Fruit fly (Drosophila melanogaster) whole organism, embryonic: ENCODE data around the gene mRpL12.

ENCODE experiments used
- CG12769 ChIP-seq: fragments of 200-800 bp; sonication (Bioruptor generic); optimal IDR thresholded peaks from 2 replicates; lab custom pipeline; 2019; ENCODE audit warnings: missing biosample characterization, mild to moderate bottlenecking, missing genetic modification characterization, moderate library complexity
- CG13624 ChIP-seq: fragments of 200-800 bp; sonication (Bioruptor generic); optimal IDR thresholded peaks from 2 replicates; lab custom pipeline; 2016; ENCODE audit warnings: missing biosample characterization, missing genetic modification characterization
- CG6813 ChIP-seq: fragments of 200-800 bp; sonication (Bioruptor generic); optimal IDR thresholded peaks from 2 replicates; lab custom pipeline; 2017; ENCODE audit warnings: missing biosample characterization, missing genetic modification characterization, mild to moderate bottlenecking, moderate library complexity, missing genetic modification reagents
- CG8359 ChIP-seq: fragments of 200-800 bp; sonication (Bioruptor generic); optimal IDR thresholded peaks from 2 replicates; lab custom pipeline; 2017; ENCODE audit warnings: missing biosample characterization, mild to moderate bottlenecking, missing genetic modification characterization, borderline replicate concordance
- HHEX ChIP-seq: fragments of 200-800 bp; sonication (Bioruptor generic); optimal IDR thresholded peaks from 3 replicates; lab custom pipeline; 2017; ENCODE audit warnings: missing biosample characterization, mild to moderate bottlenecking, missing genetic modification characterization, missing genetic modification reagents
- kay ChIP-seq: fragments of 200-800 bp; sonication (Bioruptor generic); optimal IDR thresholded peaks from 2 replicates; lab custom pipeline; 2016; ENCODE audit warnings: missing biosample characterization, missing genetic modification characterization
- shn ChIP-seq: fragments of 200-800 bp; sonication (Bioruptor generic); optimal IDR thresholded peaks from 3 replicates; lab custom pipeline; 2016; ENCODE audit warnings: missing biosample characterization, missing genetic modification characterization
- toy ChIP-seq: fragments of 200-800 bp; sonication (Bioruptor generic); IDR thresholded peaks from 2 replicates; pipeline ENCODE4 v1.3.6; 2022; ENCODE audit warnings: missing biosample characterization, missing genetic modification characterization
- tx ChIP-seq: fragments of 200-800 bp; sonication (Bioruptor generic); optimal IDR thresholded peaks from 2 replicates; lab custom pipeline; 2016; ENCODE audit warnings: missing biosample characterization, missing genetic modification characterization

DNA sequence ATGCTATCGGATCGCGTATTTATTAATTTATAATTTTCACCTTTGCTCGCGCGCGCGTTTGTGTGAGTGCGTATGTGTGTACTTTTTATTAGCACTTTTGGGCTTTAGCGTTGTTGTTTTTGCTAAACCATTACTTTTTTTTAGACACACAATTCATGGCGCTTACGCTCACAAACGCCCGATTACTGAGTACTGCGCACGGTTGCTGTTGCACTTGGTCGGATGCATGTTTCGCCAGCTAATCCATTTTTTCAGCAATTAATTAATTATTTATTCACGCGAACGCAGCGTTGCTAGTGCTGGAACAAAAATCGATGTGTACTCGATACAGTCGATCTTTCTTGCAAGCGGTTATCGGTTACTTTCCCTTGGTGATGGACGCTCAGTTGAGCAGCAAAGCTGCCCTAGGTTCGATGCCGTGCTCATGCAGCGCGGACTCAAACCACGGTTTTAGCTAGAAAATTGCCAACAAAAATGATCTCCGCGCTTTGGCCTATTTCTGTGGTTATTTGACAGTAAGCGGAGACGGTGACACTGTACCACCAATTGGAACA is 41.2 kb downstream of the mRpL12 start, which contains the start of the genes smg and CG5087:
- TF ChIP-seq HHEX: no peak
- TF ChIP-seq toy: no peak
- TF ChIP-seq shn (GFP tag; lab: Kevin White, UChicago): peak; percentile 25
- no peak for TF ChIP-seq CG6813
- TF ChIP-seq kay: no peak
- TF ChIP-seq CG12769 (tag; lab: Kevin White, UChicago): peak; percentile 76
- TF ChIP-seq CG13624 (GFP tag; lab: Kevin White, UChicago): peak; percentile 74
- TF ChIP-seq CG8359 (GFP tag; lab: Kevin White, UChicago): no peak
- TF ChIP-seq tx: peak; percentile 33
